Worm (Caenorhabditis elegans): Measurements from ENCODE around the gene srt-18.

- no peak for TF ChIP-seq efl-1 (GFP tag; optimal IDR thresholded peaks at IDR 0.05)
- no peak for TF ChIP-seq attf-6 (GFP tag; IDR thresholded peaks at IDR 0.05)
- no peak for TF ChIP-seq hrde-1 (tag; optimal IDR thresholded peaks at IDR 0.05; ENCODE audit: borderline replicate concordance)
- no peak for TF ChIP-seq bed-2 (GFP tag; IDR thresholded peaks at IDR 0.05)
- TF ChIP-seq lsy-27 (tag; optimal IDR thresholded peaks at IDR 0.05; ENCODE audit: borderline replicate concordance, insufficient read depth), result no peak
- no peak for TF ChIP-seq nhr-90 (tag; optimal IDR thresholded peaks at IDR 0.05)
- TF ChIP-seq unc-62 (GFP tag; optimal IDR thresholded peaks at IDR 0.05), result no peak
Measured at ce11 chrV:9065001-9065400, 49.6 kb upstream of the srt-18 start.
